Fruit fly (Drosophila melanogaster) whole organism, pupa: ENCODE results near the gene CG4009.

Experiments used
- CG17806 ChIP-seq: fragments of 200-800 bp; sonication (Bioruptor generic); optimal IDR thresholded peaks from 2 replicates; lab custom pipeline; 2018; ENCODE audit warnings: missing biosample characterization, mild to moderate bottlenecking, missing genetic modification characterization, moderate library complexity
- CG34367 ChIP-seq: fragments of 200-800 bp; sonication (Bioruptor generic); optimal IDR thresholded peaks from 2 replicates; lab custom pipeline; 2018; ENCODE audit warnings: missing biosample characterization, mild to moderate bottlenecking, missing genetic modification characterization
- D1 ChIP-seq: fragments of 200-800 bp; sonication (Bioruptor generic); optimal IDR thresholded peaks from 2 replicates; lab custom pipeline; 2018; ENCODE audit warnings: missing biosample characterization, mild to moderate bottlenecking, missing genetic modification characterization, moderate library complexity
- Pif1A ChIP-seq: fragments of 200-800 bp; sonication (Bioruptor generic); optimal IDR thresholded peaks from 3 replicates; lab custom pipeline; 2016; ENCODE audit warnings: missing biosample characterization, missing genetic modification characterization
- Snoo ChIP-seq: fragments of 200-800 bp; sonication (Bioruptor generic); optimal IDR thresholded peaks from 3 replicates; lab custom pipeline; 2017; ENCODE audit warnings: missing biosample characterization, mild to moderate bottlenecking, missing genetic modification characterization, inconsistent platforms
- fd96Ca ChIP-seq: fragments of 200-800 bp; sonication (Bioruptor generic); IDR thresholded peaks from 3 replicates; pipeline ENCODE4 v1.3.6; 2022; ENCODE audit warnings: missing biosample characterization, missing genetic modification characterization
- gl ChIP-seq: fragments of 200-800 bp; sonication (Bioruptor generic); optimal IDR thresholded peaks from 2 replicates; lab custom pipeline; 2018; ENCODE audit warnings: missing biosample characterization, mild to moderate bottlenecking, missing genetic modification characterization

- TF ChIP-seq D1 (tag; lab: Kevin White, UChicago) (no peak), gl (tag; lab: Kevin White, UChicago) (no peak), CG34367 (tag; lab: Kevin White, UChicago) (no peak), Pif1A (GFP tag; lab: Kevin White, UChicago) (no peak), Snoo (tag; lab: Kevin White, UChicago) (no peak), CG17806 (tag; lab: Kevin White, UChicago) (no peak), fd96Ca (no peak)
Observed at dm6 chr3R:17066077-17066476, 30.2 kb upstream of the CG4009 start.
